Worm (Caenorhabditis elegans) whole organism, L1 larva: ENCODE results near the gene tmed-12.
"Not testable (repeated sequence)": the region's sequence is repeated elsewhere in the genome, so short reads cannot be mapped to it uniquely, and the experiment has no call there.

Source experiments
- ama-1 ChIP-seq: fragments of 150-350 bp; optimal IDR thresholded peaks from 2 replicates; lab custom pipeline; 2014
- ceh-82 ChIP-seq, 3 experiments: fragments of 150-350 bp in 1 of 3; sonication (generic microtip) in 2 of 3; optimal IDR thresholded peaks; 2 replicates each; lab custom pipeline; 2014 to 2017; ENCODE audit warnings: missing biosample characterization in 3 of 3, missing genetic modification characterization in 3 of 3
- irx-1 ChIP-seq: sonication (generic microtip); optimal IDR thresholded peaks from 2 replicates; lab custom pipeline; 2016; ENCODE audit warnings: missing genetic modification characterization, missing compliant biosample characterization
- nhr-77 ChIP-seq: fragments of 150-350 bp; optimal IDR thresholded peaks from 2 replicates; lab custom pipeline; 2014; ENCODE audit warnings: missing biosample characterization, missing genetic modification characterization
- nhr-84 ChIP-seq: sonication (generic microtip); optimal IDR thresholded peaks from 2 replicates; lab custom pipeline; 2017; ENCODE audit warnings: missing biosample characterization, missing genetic modification characterization
- sptf-1 ChIP-seq: fragments of 150-350 bp; optimal IDR thresholded peaks from 2 replicates; lab custom pipeline; 2014; ENCODE audit warnings: missing biosample characterization, missing genetic modification characterization
- tbx-2 ChIP-seq: sonication (generic microtip); optimal IDR thresholded peaks from 2 replicates; lab custom pipeline; 2016; ENCODE audit warnings: missing genetic modification characterization, missing compliant biosample characterization
- unc-62 ChIP-seq: fragments of 150-350 bp; optimal IDR thresholded peaks from 2 replicates; lab custom pipeline; 2014; ENCODE audit warnings: missing biosample characterization, missing genetic modification reagents, missing genetic modification characterization
- zag-1 ChIP-seq: fragments of 150-350 bp; optimal IDR thresholded peaks from 2 replicates; lab custom pipeline; 2014; ENCODE audit warnings: missing biosample characterization, missing genetic modification characterization
- ztf-4 ChIP-seq: fragments of 150-350 bp; optimal IDR thresholded peaks from 2 replicates; lab custom pipeline; 2014; ENCODE audit warnings: missing biosample characterization, missing genetic modification characterization

- TF ChIP-seq ceh-82 (tag; optimal IDR thresholded peaks at IDR 0.05; lab: Kevin White, UChicago); ama-1 (lab: Kevin White, UChicago); nhr-77 (tag; lab: Kevin White, UChicago); tbx-2 (tag; lab: Kevin White, UChicago); irx-1 (tag; lab: Kevin White, UChicago); zag-1 (tag; lab: Kevin White, UChicago); ztf-4 (tag; lab: Kevin White, UChicago); unc-62 (GFP tag; lab: Kevin White, UChicago); sptf-1 (tag; lab: Kevin White, UChicago); nhr-84 (tag; lab: Kevin White, UChicago): not testable (repeated sequence)
Observed at ce11 chrX:114400-114799, 48.5 kb downstream of the tmed-12 start, which contains the start of gene fbxa-221.
